Fruit fly (Drosophila melanogaster) whole organism, wandering third instar larva: Measurements from ENCODE around the gene Art4.

Source experiments
- Abd-B ChIP-seq: fragments of >200 bp; optimal IDR thresholded peaks from 2 replicates; lab custom pipeline; 2017; ENCODE audit warnings: missing biosample characterization, missing genetic modification characterization
- CG32264 ChIP-seq: fragments of 200-800 bp; sonication (Bioruptor generic); optimal IDR thresholded peaks from 2 replicates; lab custom pipeline; 2016; ENCODE audit warnings: missing biosample characterization, missing genetic modification characterization
- CG9705 ChIP-seq: fragments of 200-800 bp; sonication (Bioruptor generic); optimal IDR thresholded peaks from 2 replicates; lab custom pipeline; 2018; ENCODE audit warnings: missing biosample characterization, mild to moderate bottlenecking, missing genetic modification characterization
- CrebA ChIP-seq: fragments of 200-800 bp; sonication (Bioruptor generic); optimal IDR thresholded peaks from 2 replicates; lab custom pipeline; 2016; ENCODE audit warnings: missing biosample characterization, mild to moderate bottlenecking, missing genetic modification characterization, borderline replicate concordance
- Dfd ChIP-seq: fragments of >200 bp; optimal IDR thresholded peaks from 2 replicates; lab custom pipeline; 2017; ENCODE audit warnings: missing biosample characterization, missing genetic modification characterization
- Dif ChIP-seq: fragments of 200-275, 200-300 bp; sonication (Bioruptor generic); optimal IDR thresholded peaks from 2 replicates; lab custom pipeline; 2018; ENCODE audit warnings: missing biosample characterization, missing genetic modification characterization; ENCODE audit not compliant: partially characterized antibody
- GATAd ChIP-seq: sonication (Bioruptor generic); optimal IDR thresholded peaks from 2 replicates; lab custom pipeline; 2016; ENCODE audit warnings: missing biosample characterization, missing genetic modification characterization
- HLH106 ChIP-seq: fragments of 200-800 bp; optimal IDR thresholded peaks from 3 replicates; lab custom pipeline; 2019; ENCODE audit warnings: missing biosample characterization, mild to moderate bottlenecking, missing genetic modification characterization, moderate library complexity
- Hnf4 ChIP-seq: fragments of 200-800 bp; sonication (Bioruptor generic); optimal IDR thresholded peaks from 2 replicates; lab custom pipeline; 2016; ENCODE audit warnings: missing biosample characterization, mild to moderate bottlenecking, missing genetic modification characterization
- Hr78 ChIP-seq: fragments of >200 bp; optimal IDR thresholded peaks from 2 replicates; lab custom pipeline; 2017; ENCODE audit warnings: missing biosample characterization, missing genetic modification characterization
- Hr83 ChIP-seq: fragments of 200-300 bp; sonication (Bioruptor generic); optimal IDR thresholded peaks from 2 replicates; lab custom pipeline; 2016; ENCODE audit warnings: missing biosample characterization, mild to moderate bottlenecking, missing genetic modification characterization, moderate library complexity; ENCODE audit not compliant: poor library complexity, severe bottlenecking
- Jra ChIP-seq: sonication (Bioruptor generic); optimal IDR thresholded peaks from 2 replicates; lab custom pipeline; 2016; ENCODE audit warnings: missing biosample characterization, missing genetic modification characterization
- Mio ChIP-seq: sonication (Bioruptor generic); optimal IDR thresholded peaks from 2 replicates; lab custom pipeline; 2016; ENCODE audit warnings: missing biosample characterization, missing genetic modification characterization
- Myc ChIP-seq: fragments of >200 bp; optimal IDR thresholded peaks from 2 replicates; lab custom pipeline; 2017
- N ChIP-seq: fragments of >200 bp; optimal IDR thresholded peaks from 2 replicates; lab custom pipeline; 2018; ENCODE audit warnings: missing biosample characterization, missing external identifiers, missing genetic modification characterization
- OdsH ChIP-seq: fragments of 200-800 bp; sonication (Bioruptor generic); optimal IDR thresholded peaks from 2 replicates; lab custom pipeline; 2016; ENCODE audit warnings: missing biosample characterization, mild to moderate bottlenecking, missing genetic modification characterization
- Rel ChIP-seq, 2 experiments: fragments of 200-800 bp; sonication (Bioruptor generic) in 1 of 2; optimal IDR thresholded peaks; 2 replicates in 1 of 2; 3 replicates in 1 of 2; lab custom pipeline; 2016 to 2019; ENCODE audit warnings: mild to moderate bottlenecking in 2 of 2, missing biosample characterization in 2 of 2, missing genetic modification characterization in 2 of 2, moderate library complexity in 1 of 2
- Sp1 ChIP-seq: fragments of 200-800 bp; sonication (Bioruptor generic); optimal IDR thresholded peaks from 3 replicates; lab custom pipeline; 2019; ENCODE audit warnings: missing biosample characterization, mild to moderate bottlenecking, missing genetic modification characterization, moderate library complexity
- Vsx2 ChIP-seq: fragments of 200-300, 225-300 bp; sonication (Bioruptor generic); optimal IDR thresholded peaks from 2 replicates; lab custom pipeline; 2018; ENCODE audit warnings: missing biosample characterization, missing genetic modification characterization; ENCODE audit not compliant: partially characterized antibody
- br ChIP-seq: fragments of 200-800 bp; sonication (Bioruptor generic); optimal IDR thresholded peaks from 2 replicates; lab custom pipeline; 2016; ENCODE audit warnings: missing biosample characterization, missing genetic modification characterization
- brk ChIP-seq: fragments of 200-800 bp; sonication (Bioruptor generic); optimal IDR thresholded peaks from 2 replicates; lab custom pipeline; 2016; ENCODE audit warnings: missing biosample characterization, mild to moderate bottlenecking, missing genetic modification characterization
- dl ChIP-seq, 2 experiments: fragments of 175-275, 200-275 bp in 1 of 2; fragments of 200-275 bp in 1 of 2; sonication (Bioruptor generic); optimal IDR thresholded peaks; lab custom pipeline; 2018; ENCODE audit warnings: mild to moderate bottlenecking in 2 of 2, missing biosample characterization in 2 of 2, missing genetic modification characterization in 2 of 2, moderate library complexity in 2 of 2; ENCODE audit not compliant: partially characterized antibody in 2 of 2, insufficient read depth in 1 of 2
- dmrt93B ChIP-seq: fragments of 200-800 bp; sonication (Bioruptor generic); optimal IDR thresholded peaks from 2 replicates; lab custom pipeline; 2018; ENCODE audit warnings: missing biosample characterization, mild to moderate bottlenecking, missing genetic modification characterization
- dsf ChIP-seq: sonication (Bioruptor generic); optimal IDR thresholded peaks from 2 replicates; lab custom pipeline; 2016; ENCODE audit warnings: missing biosample characterization, missing genetic modification characterization, borderline replicate concordance
- ey ChIP-seq: fragments of 200-800 bp; sonication (Bioruptor generic); optimal IDR thresholded peaks from 2 replicates; lab custom pipeline; 2016; ENCODE audit warnings: missing biosample characterization, missing genetic modification characterization
- foxo ChIP-seq, 2 experiments: fragments of 200-800 bp; sonication (Bioruptor generic); optimal IDR thresholded peaks; 2 replicates in 1 of 2; 3 replicates in 1 of 2; lab custom pipeline; 2016 to 2017; ENCODE audit warnings: missing biosample characterization in 2 of 2, missing genetic modification characterization in 2 of 2
- fru ChIP-seq: fragments of 200-800 bp; sonication (Bioruptor generic); optimal IDR thresholded peaks from 3 replicates; lab custom pipeline; 2016; ENCODE audit warnings: missing biosample characterization, mild to moderate bottlenecking, missing genetic modification characterization
- h ChIP-seq: fragments of 200-800 bp; sonication (Bioruptor generic); optimal IDR thresholded peaks from 3 replicates; lab custom pipeline; 2016; ENCODE audit warnings: missing biosample characterization, mild to moderate bottlenecking, missing genetic modification characterization
- jim ChIP-seq: fragments of 175-275, 200-325 bp; sonication (Bioruptor generic); optimal IDR thresholded peaks from 2 replicates; lab custom pipeline; 2016; ENCODE audit warnings: missing biosample characterization, mild to moderate bottlenecking, missing genetic modification characterization
- lola ChIP-seq: fragments of >200 bp; optimal IDR thresholded peaks from 2 replicates; lab custom pipeline; 2017; ENCODE audit warnings: missing biosample characterization, missing genetic modification characterization
- pan ChIP-seq: fragments of >200 bp; optimal IDR thresholded peaks from 2 replicates; lab custom pipeline; 2017
- psq ChIP-seq: fragments of 200-800 bp; sonication (Bioruptor generic); optimal IDR thresholded peaks from 3 replicates; lab custom pipeline; 2017; ENCODE audit warnings: missing biosample characterization, mild to moderate bottlenecking, missing genetic modification characterization, moderate library complexity
- rgr ChIP-seq: fragments of 200-800 bp; sonication (Bioruptor generic); optimal IDR thresholded peaks from 3 replicates; lab custom pipeline; 2016; ENCODE audit warnings: missing biosample characterization, mild to moderate bottlenecking, missing genetic modification characterization
- sage ChIP-seq: fragments of 200-800 bp; sonication (Bioruptor generic); optimal IDR thresholded peaks from 2 replicates; lab custom pipeline; 2016; ENCODE audit warnings: missing biosample characterization, mild to moderate bottlenecking, missing genetic modification characterization
- sv ChIP-seq: fragments of 200-800 bp; sonication (Bioruptor generic); optimal IDR thresholded peaks from 3 replicates; lab custom pipeline; 2016; ENCODE audit warnings: missing biosample characterization, missing genetic modification characterization
- tai ChIP-seq: sonication (Bioruptor generic); optimal IDR thresholded peaks from 2 replicates; lab custom pipeline; 2016; ENCODE audit warnings: missing biosample characterization, missing genetic modification characterization
- usp ChIP-seq: fragments of >200 bp; optimal IDR thresholded peaks from 2 replicates; lab custom pipeline; 2017; ENCODE audit warnings: missing biosample characterization, missing genetic modification characterization
- woc ChIP-seq: sonication (Bioruptor generic); optimal IDR thresholded peaks from 2 replicates; lab custom pipeline; 2016; ENCODE audit warnings: missing biosample characterization, mild to moderate bottlenecking, missing genetic modification characterization

Gene Art4

DNA sequence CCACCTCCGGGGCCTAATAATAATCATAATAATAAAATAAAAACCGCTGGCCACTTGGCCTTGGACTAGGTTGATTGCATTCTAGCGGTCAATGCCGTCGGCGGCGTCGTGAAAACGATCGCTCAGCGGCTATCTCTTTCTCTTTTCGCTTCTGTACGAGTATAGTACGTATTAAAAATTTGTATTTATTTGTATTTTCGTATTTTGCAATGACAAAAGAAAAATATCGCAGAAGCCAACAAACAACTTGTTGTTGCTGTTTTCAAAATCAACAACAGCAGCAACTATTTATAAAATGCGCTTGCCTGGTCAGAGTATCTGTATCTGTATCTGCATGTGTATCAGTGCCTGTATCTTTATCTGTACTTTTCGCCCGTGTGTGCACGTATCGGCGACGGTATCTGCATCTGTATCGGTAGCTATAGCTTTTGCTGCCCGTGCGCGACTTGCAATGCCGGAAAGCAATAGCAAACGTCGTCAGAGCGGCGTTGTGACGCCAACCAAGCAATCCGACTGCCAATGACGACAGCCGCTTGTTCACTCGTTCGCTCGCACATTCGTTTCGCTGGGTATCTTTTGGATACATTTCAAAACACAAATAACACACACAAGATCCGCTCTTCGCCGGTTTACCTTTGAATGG lies 31.1 kb downstream of the Art4 start:
- TF ChIP-seq sage (GFP tag; lab: Kevin White, UChicago): peak; percentile 54
- no peak for TF ChIP-seq GATAd (GFP tag; lab: Kevin White, UChicago)
- no peak for TF ChIP-seq lola
- peak; percentile 75 for TF ChIP-seq tai (GFP tag; lab: Kevin White, UChicago)
- peak; percentile 27 for TF ChIP-seq fru (GFP tag; lab: Kevin White, UChicago)
- no peak for TF ChIP-seq Jra
- TF ChIP-seq br (GFP tag; lab: Kevin White, UChicago): peak; percentile 57
- no peak for TF ChIP-seq Hr78 (GFP tag; lab: Kevin White, UChicago)
- TF ChIP-seq CG9705 (GFP tag; lab: Kevin White, UChicago): no peak
- TF ChIP-seq CG32264: no peak
- no peak for TF ChIP-seq Abd-B (GFP tag; lab: Kevin White, UChicago)
- peak; percentile 41 for TF ChIP-seq psq (GFP tag; lab: Kevin White, UChicago)
- no peak for TF ChIP-seq Vsx2
- no peak for TF ChIP-seq dl (GFP tag; optimal IDR thresholded peaks at IDR 0.05; lab: Kevin White, UChicago; ENCODE audit: insufficient read depth in 1 of 2, partially characterized antibody in 2 of 2)
- TF ChIP-seq Sp1 (GFP tag; lab: Kevin White, UChicago): no peak
- TF ChIP-seq Dfd: no peak
- peak; percentile 80 for TF ChIP-seq h (GFP tag; lab: Kevin White, UChicago)
- no peak for TF ChIP-seq HLH106 (tag; lab: Kevin White, UChicago)
- TF ChIP-seq foxo (GFP tag; optimal IDR thresholded peaks at IDR 0.05; lab: Kevin White, UChicago): peak in 1 of 2 experiments; percentile 25
- no peak for TF ChIP-seq pan (lab: Kevin White, UChicago)
- peak; percentile 66 for TF ChIP-seq Hr83 (GFP tag; lab: Kevin White, UChicago)
- no peak for TF ChIP-seq OdsH (GFP tag; lab: Kevin White, UChicago)
- peak; percentile 35 for TF ChIP-seq Hnf4 (GFP tag; lab: Kevin White, UChicago)
- no peak for TF ChIP-seq dmrt93B (GFP tag; lab: Kevin White, UChicago)
- no peak for TF ChIP-seq ey (GFP tag; lab: Kevin White, UChicago)
- no peak for TF ChIP-seq N (GFP tag; lab: Kevin White, UChicago)
- no peak for TF ChIP-seq usp (GFP tag; lab: Kevin White, UChicago)
- peak; percentile 38 for TF ChIP-seq woc (GFP tag; lab: Kevin White, UChicago)
- no peak for TF ChIP-seq jim (GFP tag; lab: Kevin White, UChicago)
- peak; percentile 26 for TF ChIP-seq rgr
- no peak for TF ChIP-seq Myc (lab: Kevin White, UChicago)
- peak; percentile 49 for TF ChIP-seq Rel (GFP tag; optimal IDR thresholded peaks at IDR 0.05; lab: Kevin White, UChicago)
- TF ChIP-seq Rel (tag; optimal IDR thresholded peaks at IDR 0.05; lab: Kevin White, UChicago): peak; percentile 58
- TF ChIP-seq sv (GFP tag; lab: Kevin White, UChicago): no peak
- TF ChIP-seq dsf: no peak
- no peak for TF ChIP-seq Dif (GFP tag; lab: Kevin White, UChicago)
- TF ChIP-seq CrebA (GFP tag; lab: Kevin White, UChicago): peak; percentile 87
- no peak for TF ChIP-seq Mio
- peak; percentile 42 for TF ChIP-seq brk

DNA sequence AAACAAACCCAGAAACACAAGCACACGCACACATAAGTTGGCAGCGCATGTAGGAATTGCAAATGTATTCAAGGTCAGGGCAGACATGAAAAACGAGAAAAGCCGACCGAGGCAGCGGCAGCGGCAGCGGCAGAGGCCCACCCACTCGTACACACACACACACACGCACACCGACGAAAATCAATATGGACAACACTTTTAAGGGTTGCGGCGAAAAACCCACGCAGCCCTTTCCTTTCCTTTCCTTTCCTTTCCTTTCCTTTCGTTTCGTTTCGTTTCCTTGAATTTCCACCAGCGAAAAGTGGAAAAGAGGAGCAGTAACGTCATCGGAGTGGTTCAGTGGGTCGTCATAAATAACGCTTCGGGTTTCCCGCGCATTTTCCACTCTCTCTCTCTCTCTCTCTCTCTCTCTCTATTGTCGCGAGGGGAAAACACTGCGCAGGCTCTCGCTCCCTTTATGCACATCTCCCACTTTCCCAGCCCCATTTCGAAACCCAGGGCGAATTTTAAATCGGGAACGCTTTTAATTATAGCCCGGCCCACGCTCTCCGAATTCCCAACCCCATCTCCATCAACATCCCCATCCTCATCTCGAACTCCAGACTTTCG lies 33.1 kb downstream of the Art4 start:
- TF ChIP-seq sv (GFP tag; lab: Kevin White, UChicago): no peak
- TF ChIP-seq dl (GFP tag; optimal IDR thresholded peaks at IDR 0.05; lab: Kevin White, UChicago; ENCODE audit: insufficient read depth in 1 of 2, partially characterized antibody in 2 of 2): no peak
- no peak for TF ChIP-seq Hnf4 (GFP tag; lab: Kevin White, UChicago)
- no peak for TF ChIP-seq Myc (lab: Kevin White, UChicago)
- no peak for TF ChIP-seq pan (lab: Kevin White, UChicago)
- peak; percentile 6 for TF ChIP-seq psq (GFP tag; lab: Kevin White, UChicago)
- no peak for TF ChIP-seq h (GFP tag; lab: Kevin White, UChicago)
- TF ChIP-seq Dfd: peak; percentile 8
